Worm (Caenorhabditis elegans): ENCODE measurements around the gene srlf-19.

srlf-19 gene

ce11 chrV:477664-478212 lies 27.6 kb upstream of the srlf-19 start, which contains the start of gene nhr-55:
Gene nhr-55, plus strand, starts transcription at chrV:478162.
- TF ChIP-seq nhr-80 (tag; optimal IDR thresholded peaks at IDR 0.05) (peak; percentile 63), cebp-1 (GFP tag; IDR thresholded peaks at IDR 0.05) (no peak), cebp-1 (tag; optimal IDR thresholded peaks at IDR 0.05) (peak; percentile 3), lir-1 (GFP tag; conservative IDR thresholded peaks at IDR 0.05) (no peak)

- TF ChIP-seq nhr-80 (tag; optimal IDR thresholded peaks at IDR 0.05) (peak; percentile 30), rcor-1 (GFP tag; IDR thresholded peaks at IDR 0.05) (no peak)
These were observed 26.2 kb upstream of the srlf-19 start for ce11 chrV:479046-479445.

ce11 chrV:482860-483259 lies 22.4 kb upstream of the srlf-19 start:
- TF ChIP-seq nfyb-1 (GFP tag; IDR thresholded peaks at IDR 0.05) (peak; percentile 91), F57C9.4 (tag; optimal IDR thresholded peaks at IDR 0.05) (no peak)

- no peak for TF ChIP-seq lin-54 (GFP tag; optimal IDR thresholded peaks at IDR 0.05)
- TF ChIP-seq nhr-80 (tag; optimal IDR thresholded peaks at IDR 0.05): peak; percentile 42
These were observed 21.9 kb upstream of the srlf-19 start, which contains the start of gene nhr-130 for ce11 chrV:483289-483795. Gene nhr-130, minus strand, starts transcription at chrV:483339.

- TF ChIP-seq nhr-80 (tag; optimal IDR thresholded peaks at IDR 0.05) (peak; percentile 4), C17E4.6 (GFP tag; IDR thresholded peaks at IDR 0.05) (no peak), rpc-1 (optimal IDR thresholded peaks at IDR 0.05) (no peak), rpc-1 (tag; optimal IDR thresholded peaks at IDR 0.05) (peak; percentile 17), repo-1 (tag; optimal IDR thresholded peaks at IDR 0.05) (no peak), atf-7 (tag; optimal IDR thresholded peaks at IDR 0.05) (no peak), hmg-1.2 (GFP tag; IDR thresholded peaks at IDR 0.05) (peak; percentile 11; the same call in 1 of the 2 replicates), ztf-6 (GFP tag; IDR thresholded peaks at IDR 0.05) (no peak), nhr-120 (GFP tag; IDR thresholded peaks at IDR 0.05) (no peak), cebp-2 (GFP tag; IDR thresholded peaks at IDR 0.05) (no peak), let-607 (tag; optimal IDR thresholded peaks at IDR 0.05) (no peak), nhr-90 (tag; optimal IDR thresholded peaks at IDR 0.05) (no peak), ZK185.1 (tag; optimal IDR thresholded peaks at IDR 0.05; ENCODE audit: poor library complexity, severe bottlenecking) (no peak), lin-40 (tag; optimal IDR thresholded peaks at IDR 0.05) (no peak), madf-8 (GFP tag; conservative IDR thresholded peaks at IDR 0.05) (no peak), lsy-27 (tag; optimal IDR thresholded peaks at IDR 0.05; ENCODE audit: borderline replicate concordance, insufficient read depth) (no peak), lsl-1 (GFP tag; optimal IDR thresholded peaks at IDR 0.05) (no peak), snpc-4 (GFP tag; optimal IDR thresholded peaks at IDR 0.05) (no peak), snpc-4 (tag; optimal IDR thresholded peaks at IDR 0.05) (peak in 2 of 4 experiments; percentile 53 to 77), attf-3 (GFP tag; conservative IDR thresholded peaks at IDR 0.05) (no peak), zim-3 (tag; optimal IDR thresholded peaks at IDR 0.05) (no peak)
These were observed 20.9 kb upstream of the srlf-19 start, which contains the start of gene nhr-212 for ce11 chrV:484285-484890. Gene nhr-212, plus strand, starts transcription at chrV:484857.

- no peak for TF ChIP-seq nhr-179 (tag; optimal IDR thresholded peaks at IDR 0.05)
- no peak for TF ChIP-seq tbx-9 (tag; optimal IDR thresholded peaks at IDR 0.05; ENCODE audit: borderline replicate concordance)
- no peak for TF ChIP-seq chd-7 (tag; optimal IDR thresholded peaks at IDR 0.05)
- no peak for TF ChIP-seq T26A5.8 (tag; optimal IDR thresholded peaks at IDR 0.05)
- no peak for TF ChIP-seq zfh-2 (GFP tag; conservative IDR thresholded peaks at IDR 0.05)
- no peak for TF ChIP-seq B0261.1 (tag; optimal IDR thresholded peaks at IDR 0.05)
- no peak for TF ChIP-seq hlh-26 (GFP tag; conservative IDR thresholded peaks at IDR 0.05)
- no peak for TF ChIP-seq ceh-100 (GFP tag; IDR thresholded peaks at IDR 0.05)
- no peak for TF ChIP-seq ztf-28 (GFP tag; IDR thresholded peaks at IDR 0.05)
- TF ChIP-seq sptf-2 (GFP tag; optimal IDR thresholded peaks at IDR 0.05): no peak
These were observed 18.6 kb upstream of the srlf-19 start, which contains the start of gene nhr-211 for ce11 chrV:486684-487083. Gene nhr-211, plus strand, starts transcription at chrV:486984.
